Worm (Caenorhabditis elegans): ENCODE measurements around the gene F35A5.5.

- TF ChIP-seq bed-2 (GFP tag; IDR thresholded peaks at IDR 0.05) (no peak), snpc-4 (GFP tag; optimal IDR thresholded peaks at IDR 0.05) (no peak), snpc-4 (tag; optimal IDR thresholded peaks at IDR 0.05) (no peak), cebp-1 (GFP tag; IDR thresholded peaks at IDR 0.05) (no peak), cebp-1 (tag; optimal IDR thresholded peaks at IDR 0.05) (no peak), unc-130 (GFP tag; optimal IDR thresholded peaks at IDR 0.05) (no peak), B0261.1 (tag; optimal IDR thresholded peaks at IDR 0.05) (no peak), hlh-26 (GFP tag; conservative IDR thresholded peaks at IDR 0.05) (no peak), ekl-4 (GFP tag; IDR thresholded peaks at IDR 0.05) (no peak), ceh-40 (GFP tag; IDR thresholded peaks at IDR 0.05) (no peak), hmg-20 (GFP tag; IDR thresholded peaks at IDR 0.05) (no peak), athp-1 (tag; optimal IDR thresholded peaks at IDR 0.05) (no peak), F57A8.1 (GFP tag; optimal IDR thresholded peaks at IDR 0.05) (no peak), snpc-1.3 (tag; optimal IDR thresholded peaks at IDR 0.05; ENCODE audit: insufficient read depth) (no peak), snpc-1.1 (tag; optimal IDR thresholded peaks at IDR 0.05; ENCODE audit: insufficient read depth) (no peak), pha-4 (tag; optimal IDR thresholded peaks at IDR 0.05) (no peak)
These were observed 2.7 kb upstream of the F35A5.5 start for ce11 chrX:3798288-3798687.

Measured in whole organism, young adult.